Fruit fly (Drosophila melanogaster) whole organism, embryonic: ENCODE data around the gene Clc.

Experiments used
- Bgb ChIP-seq: fragments of 200-800 bp; sonication (Bioruptor generic); IDR thresholded peaks from 2 replicates; pipeline ENCODE4 v1.3.6; 2022; ENCODE audit warnings: missing biosample characterization, missing genetic modification characterization; ENCODE audit not compliant: partially characterized antibody
- CG10321 ChIP-seq: fragments of 200-800 bp; sonication (Bioruptor generic); IDR thresholded peaks from 2 replicates; pipeline ENCODE4 v1.3.6; 2022; ENCODE audit warnings: missing biosample characterization, missing genetic modification characterization
- CG10366 ChIP-seq: fragments of 200-800 bp; sonication (Bioruptor generic); IDR thresholded peaks from 2 replicates; pipeline ENCODE4 v1.3.6; 2022; ENCODE audit warnings: missing biosample characterization, missing genetic modification characterization
- CG11085 ChIP-seq: fragments of 200-800 bp; sonication (Bioruptor generic); IDR thresholded peaks from 2 replicates; pipeline ENCODE4 v1.3.6; 2022; ENCODE audit warnings: missing biosample characterization, missing genetic modification characterization
- CG1233 ChIP-seq: fragments of 200-800 bp; sonication (Bioruptor generic); optimal IDR thresholded peaks from 4 replicates; lab custom pipeline; 2018; ENCODE audit warnings: missing biosample characterization, mild to moderate bottlenecking, missing genetic modification characterization
- CG13123 ChIP-seq: fragments of 200-800 bp; sonication (Bioruptor generic); optimal IDR thresholded peaks from 2 replicates; lab custom pipeline; 2016; ENCODE audit warnings: missing biosample characterization, missing genetic modification characterization
- CG14441 ChIP-seq: fragments of 200-800 bp; sonication (Bioruptor generic); IDR thresholded peaks from 2 replicates; pipeline ENCODE4 v1.3.6; 2022; ENCODE audit warnings: missing biosample characterization, missing genetic modification characterization
- CG16815 ChIP-seq: fragments of 200-800 bp; sonication (Bioruptor generic); optimal IDR thresholded peaks from 3 replicates; lab custom pipeline; 2017; ENCODE audit warnings: missing biosample characterization, mild to moderate bottlenecking, missing genetic modification characterization
- CG16863 ChIP-seq: fragments of 200-800 bp; sonication (Bioruptor generic); optimal IDR thresholded peaks from 3 replicates; lab custom pipeline; 2016; ENCODE audit warnings: missing biosample characterization, missing genetic modification characterization
- CG17359 ChIP-seq: fragments of 200-800 bp; sonication (Bioruptor generic); optimal IDR thresholded peaks from 3 replicates; lab custom pipeline; 2018; ENCODE audit warnings: missing biosample characterization, mild to moderate bottlenecking, missing genetic modification characterization, moderate library complexity
- CG17612 ChIP-seq: fragments of 200-800 bp; sonication (Bioruptor generic); IDR thresholded peaks from 2 replicates; pipeline ENCODE4 v1.3.6; 2022; ENCODE audit warnings: missing biosample characterization, missing genetic modification characterization
- CG17829 ChIP-seq: fragments of 200-800 bp; optimal IDR thresholded peaks from 2 replicates; lab custom pipeline; 2019; ENCODE audit warnings: missing biosample characterization, mild to moderate bottlenecking, missing genetic modification characterization, moderate library complexity
- CG18764 ChIP-seq: fragments of 200-800 bp; sonication (Bioruptor generic); optimal IDR thresholded peaks from 3 replicates; lab custom pipeline; 2016; ENCODE audit warnings: missing biosample characterization, missing genetic modification characterization
- CG2875 ChIP-seq: fragments of 200-800 bp; sonication (Bioruptor generic); optimal IDR thresholded peaks from 2 replicates; lab custom pipeline; 2017; ENCODE audit warnings: missing biosample characterization, mild to moderate bottlenecking, missing genetic modification characterization, missing genetic modification reagents
- CG2889 ChIP-seq: fragments of 200-800 bp; sonication (Bioruptor generic); IDR thresholded peaks from 3 replicates; pipeline ENCODE4 v1.3.6; 2022; ENCODE audit warnings: missing biosample characterization, missing genetic modification characterization
- CG3281 ChIP-seq: fragments of 200-800 bp; sonication (Bioruptor generic); optimal IDR thresholded peaks from 3 replicates; lab custom pipeline; 2017; ENCODE audit warnings: missing biosample characterization, mild to moderate bottlenecking, missing genetic modification characterization
- CG33213 ChIP-seq: fragments of 200-800 bp; sonication (Bioruptor generic); optimal IDR thresholded peaks from 3 replicates; lab custom pipeline; 2016; ENCODE audit warnings: missing biosample characterization, missing genetic modification characterization
- CG7987 ChIP-seq: fragments of 200-800 bp; sonication (Bioruptor generic); optimal IDR thresholded peaks from 2 replicates; lab custom pipeline; 2018; ENCODE audit warnings: missing biosample characterization, mild to moderate bottlenecking, missing genetic modification characterization, moderate library complexity
- CG8089 ChIP-seq: fragments of 200-800 bp; sonication (Bioruptor generic); optimal IDR thresholded peaks from 3 replicates; lab custom pipeline; 2016; ENCODE audit warnings: missing biosample characterization, missing genetic modification characterization
- CG8388 ChIP-seq: fragments of 200-800 bp; sonication (Bioruptor generic); optimal IDR thresholded peaks from 2 replicates; lab custom pipeline; 2019; ENCODE audit warnings: missing biosample characterization, mild to moderate bottlenecking, missing genetic modification characterization, moderate library complexity
- CG8478 ChIP-seq: fragments of >200 bp; optimal IDR thresholded peaks from 2 replicates; lab custom pipeline; 2018
- CG8765 ChIP-seq: fragments of 200-800 bp; sonication (Bioruptor generic); IDR thresholded peaks from 2 replicates; pipeline ENCODE4 v1.3.6; 2022; ENCODE audit warnings: missing biosample characterization, missing genetic modification characterization
- CG8924 ChIP-seq: fragments of 200-800 bp; optimal IDR thresholded peaks from 3 replicates; lab custom pipeline; 2019; ENCODE audit warnings: missing biosample characterization, mild to moderate bottlenecking, missing genetic modification characterization, moderate library complexity
- CG8944 ChIP-seq: fragments of 200-800 bp; sonication (Bioruptor generic); optimal IDR thresholded peaks from 3 replicates; lab custom pipeline; 2016; ENCODE audit warnings: missing biosample characterization, missing genetic modification characterization
- CG9797 ChIP-seq: fragments of 200-800 bp; sonication (Bioruptor generic); optimal IDR thresholded peaks from 3 replicates; lab custom pipeline; 2018; ENCODE audit warnings: missing biosample characterization, mild to moderate bottlenecking, missing genetic modification characterization
- D ChIP-seq, 2 experiments: fragments of 200-800 bp in 1 of 2; fragments of >200 bp in 1 of 2; sonication (Bioruptor generic) in 1 of 2; optimal IDR thresholded peaks; 2 replicates in 1 of 2; 3 replicates in 1 of 2; lab custom pipeline; 2017; ENCODE audit warnings: mild to moderate bottlenecking in 1 of 2, missing biosample characterization in 1 of 2, missing genetic modification characterization in 1 of 2, missing genetic modification reagents in 1 of 2
- Dp ChIP-seq: fragments of 200-800 bp; sonication (Bioruptor generic); optimal IDR thresholded peaks from 2 replicates; lab custom pipeline; 2018; ENCODE audit warnings: missing biosample characterization, mild to moderate bottlenecking, missing genetic modification characterization, moderate library complexity
- E2f1 ChIP-seq: fragments of 200-800 bp; sonication (Bioruptor generic); IDR thresholded peaks from 2 replicates; pipeline ENCODE4 v1.3.6; 2022; ENCODE audit warnings: missing biosample characterization, missing genetic modification characterization
- Ets65A ChIP-seq: fragments of 200-800 bp; sonication (Bioruptor generic); peaks from one replicate; lab custom pipeline; 2016; ENCODE audit warnings: missing biosample characterization, missing genetic modification characterization
- Hey ChIP-seq: fragments of 200-800 bp; sonication (Bioruptor generic); optimal IDR thresholded peaks from 3 replicates; lab custom pipeline; 2018; ENCODE audit warnings: missing biosample characterization, mild to moderate bottlenecking, missing genetic modification characterization
- Hmr ChIP-seq: fragments of 200-800 bp; sonication (Bioruptor generic); optimal IDR thresholded peaks from 3 replicates; lab custom pipeline; 2017; ENCODE audit warnings: mild to moderate bottlenecking, missing biosample characterization, missing genetic modification reagents, missing genetic modification characterization
- MTF-1 ChIP-seq: fragments of 200-800 bp; sonication (Bioruptor generic); optimal IDR thresholded peaks from 2 replicates; lab custom pipeline; 2018; ENCODE audit warnings: missing biosample characterization, mild to moderate bottlenecking, missing genetic modification characterization, borderline replicate concordance
- Mrtf ChIP-seq: fragments of 200-800 bp; sonication (Bioruptor generic); IDR thresholded peaks from 3 replicates; pipeline ENCODE4 v1.3.6; 2022; ENCODE audit warnings: missing biosample characterization, missing genetic modification characterization
- Poxn ChIP-seq: fragments of 200-800 bp; sonication (Bioruptor generic); IDR thresholded peaks from 2 replicates; pipeline ENCODE4 v1.3.6; 2022; ENCODE audit warnings: missing biosample characterization, missing genetic modification characterization
- aop ChIP-seq: fragments of 200-800 bp; sonication (Bioruptor generic); IDR thresholded peaks from 2 replicates; pipeline ENCODE4 v1.3.6; 2022; ENCODE audit warnings: missing biosample characterization, missing genetic modification characterization
- az2 ChIP-seq: fragments of 200-800 bp; sonication (Bioruptor generic); optimal IDR thresholded peaks from 3 replicates; lab custom pipeline; 2016; ENCODE audit warnings: missing biosample characterization, missing genetic modification characterization
- caup ChIP-seq: fragments of 200-800 bp; sonication (Bioruptor generic); optimal IDR thresholded peaks from 3 replicates; lab custom pipeline; 2017; ENCODE audit warnings: missing biosample characterization, mild to moderate bottlenecking, missing genetic modification characterization, moderate library complexity; ENCODE audit not compliant: severe bottlenecking
- cwo ChIP-seq: fragments of 200-800 bp; sonication (Bioruptor generic); optimal IDR thresholded peaks from 3 replicates; lab custom pipeline; 2017; ENCODE audit warnings: missing biosample characterization, missing genetic modification characterization, mild to moderate bottlenecking, moderate library complexity, missing genetic modification reagents
- h ChIP-seq: fragments of >200 bp; optimal IDR thresholded peaks from 2 replicates; lab custom pipeline; 2017
- hkb ChIP-seq, 2 experiments: fragments of 200-800 bp in 1 of 2; fragments of >200 bp in 1 of 2; sonication (Bioruptor generic) in 1 of 2; IDR thresholded peaks in 1 of 2; optimal IDR thresholded peaks in 1 of 2; 2 replicates each; pipeline versions ENCODE4 v1.3.6 to Lab custom; 2017 to 2022; ENCODE audit warnings: missing biosample characterization in 1 of 2, missing genetic modification characterization in 1 of 2
- otp ChIP-seq: fragments of 200-800 bp; sonication (Bioruptor generic); IDR thresholded peaks from 3 replicates; pipeline ENCODE4, ENCODE4 v1.3.6; 2022; ENCODE audit warnings: missing biosample characterization, missing genetic modification characterization
- pan ChIP-seq, 4 experiments: fragments of >200 bp in 3 of 4; fragments of 200-800 bp in 1 of 4; sonication (Bioruptor generic) in 1 of 4; optimal IDR thresholded peaks in 3 of 4; IDR thresholded peaks in 1 of 4; 2 replicates each; pipeline versions ENCODE4 v1.3.6 to Lab custom; 2017 to 2022; ENCODE audit warnings: missing biosample characterization in 2 of 4, missing genetic modification characterization in 2 of 4, mixed read lengths in 1 of 4
- salm ChIP-seq: fragments of 200-800 bp; sonication (Bioruptor generic); optimal IDR thresholded peaks from 2 replicates; lab custom pipeline; 2018; ENCODE audit warnings: missing biosample characterization, mild to moderate bottlenecking, missing genetic modification characterization
- sima ChIP-seq: fragments of 200-800 bp; sonication (Bioruptor generic); optimal IDR thresholded peaks from 2 replicates; lab custom pipeline; 2016; ENCODE audit warnings: missing biosample characterization, missing genetic modification characterization
- sr ChIP-seq: fragments of 200-800 bp; sonication (Bioruptor generic); IDR thresholded peaks from 3 replicates; pipeline ENCODE4 v1.3.6; 2022; ENCODE audit warnings: missing biosample characterization, missing genetic modification characterization
- trem ChIP-seq: fragments of 200-800 bp; optimal IDR thresholded peaks from 3 replicates; lab custom pipeline; 2019; ENCODE audit warnings: missing biosample characterization, mild to moderate bottlenecking, missing genetic modification characterization, moderate library complexity
- ttk ChIP-seq: fragments of 200-800 bp; sonication (Bioruptor generic); IDR thresholded peaks from 2 replicates; pipeline ENCODE4 v2.1.2; 2022; ENCODE audit warnings: missing biosample characterization, missing genetic modification characterization
- vnd ChIP-seq: fragments of 200-800 bp; sonication (Bioruptor generic); IDR thresholded peaks from 3 replicates; pipeline ENCODE4 v1.3.6; 2022; ENCODE audit warnings: missing biosample characterization, missing genetic modification characterization; ENCODE audit not compliant: partially characterized antibody

The Clc gene

DNA sequence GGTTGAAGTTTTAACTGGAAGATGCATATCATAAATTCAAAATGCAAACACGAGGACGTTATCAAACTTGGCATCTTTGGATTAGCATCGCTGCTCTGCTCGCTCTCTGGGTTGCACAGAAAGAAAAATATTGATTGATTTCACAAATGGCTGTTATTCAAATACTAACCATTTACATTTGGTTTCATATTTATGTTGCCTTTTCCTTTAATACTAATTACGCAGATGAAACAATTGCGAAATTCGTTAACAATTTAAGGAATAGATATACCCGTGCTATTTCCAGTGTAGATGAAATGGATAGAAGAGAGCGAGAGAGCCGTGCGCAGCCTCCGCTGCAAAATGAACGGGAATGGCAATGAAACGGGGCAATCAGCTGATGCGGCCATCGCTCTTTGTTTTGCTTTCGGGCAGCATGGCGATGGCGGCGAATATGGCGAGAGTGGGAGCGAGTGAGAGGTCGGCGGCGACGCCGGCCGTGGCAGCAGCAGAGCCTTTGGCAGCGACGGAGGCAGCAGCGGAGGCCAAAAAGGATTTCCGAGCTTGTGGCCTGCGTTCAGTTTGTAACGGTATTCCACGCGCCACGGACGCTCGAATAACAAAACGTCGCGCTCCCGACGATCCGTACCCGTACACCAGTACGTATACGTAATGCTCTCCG is 6.8 kb downstream of the Clc start, which contains the start of gene rdgC (continued):
- TF ChIP-seq Hey (tag; lab: Kevin White, UChicago) (peak; percentile 47), CG2889 (GFP tag; lab: Robert Waterston, UW) (peak; percentile 90), CG8478 (no peak), CG17359 (tag; lab: Kevin White, UChicago) (peak; percentile 98), az2 (GFP tag; lab: Kevin White, UChicago) (peak; percentile 94), vnd (GFP tag; lab: Robert Waterston, UW) (no peak), CG9797 (GFP tag; lab: Kevin White, UChicago) (peak; percentile 33), sima (GFP tag; lab: Kevin White, UChicago) (peak; percentile 72), cwo (GFP tag; lab: Kevin White, UChicago) (peak; percentile 95), otp (peak; percentile 94), CG8765 (peak; percentile 62; the same call in 1 of the 2 replicates), CG8089 (GFP tag; lab: Kevin White, UChicago) (peak; percentile 94), pan (optimal IDR thresholded peaks at IDR 0.05; lab: Kevin White, UChicago) (no peak), pan (GFP tag; optimal IDR thresholded peaks at IDR 0.05 in 1 of 2, IDR thresholded peaks at IDR 0.05 in 1 of 2) (peak in 1 of 2 experiments; percentile 98), ttk (peak; percentile 97), hkb (optimal IDR thresholded peaks at IDR 0.05; lab: Kevin White, UChicago) (no peak), hkb (GFP tag; IDR thresholded peaks at IDR 0.05; lab: Robert Waterston, UW) (peak; percentile 98), CG8944 (GFP tag; lab: Kevin White, UChicago) (peak; percentile 92), CG17829 (tag; lab: Kevin White, UChicago) (peak; percentile 95), trem (tag; lab: Kevin White, UChicago) (peak; percentile 89), CG14441 (GFP tag; lab: Robert Waterston, UW) (peak; percentile 97), Poxn (GFP tag; lab: Robert Waterston, UW) (peak; percentile 81), sr (GFP tag; lab: Robert Waterston, UW) (peak; percentile 94), CG33213 (GFP tag; lab: Kevin White, UChicago) (peak; percentile 94), CG10321 (GFP tag; lab: Robert Waterston, UW) (peak; percentile 80), CG16863 (GFP tag; lab: Kevin White, UChicago) (peak; percentile 92), Ets65A (peak; percentile 99), CG2875 (GFP tag; lab: Kevin White, UChicago) (peak; percentile 88), CG3281 (GFP tag; lab: Kevin White, UChicago) (peak; percentile 94), CG18764 (GFP tag; lab: Kevin White, UChicago) (peak; percentile 95), CG16815 (GFP tag; lab: Kevin White, UChicago) (peak; percentile 81), caup (peak; percentile 96), CG8924 (peak; percentile 96), D (optimal IDR thresholded peaks at IDR 0.05; lab: Kevin White, UChicago) (no peak), D (GFP tag; optimal IDR thresholded peaks at IDR 0.05; lab: Kevin White, UChicago) (peak; percentile 92), MTF-1 (GFP tag; lab: Kevin White, UChicago) (peak; percentile 88), CG13123 (peak; percentile 90), Hmr (peak; percentile 96), CG11085 (peak; percentile 90), aop (GFP tag; lab: Robert Waterston, UW) (peak; percentile 78), E2f1 (GFP tag; lab: Robert Waterston, UW) (peak; percentile 97), CG8388 (peak; percentile 92), Dp (GFP tag; lab: Kevin White, UChicago) (no peak), Bgb (peak; percentile 11; the same call in 1 of the 2 replicates), CG1233 (peak; percentile 96), h (lab: Kevin White, UChicago) (no peak), CG10366 (peak; percentile 96), salm (tag; lab: Kevin White, UChicago) (peak; percentile 95), CG7987 (peak; percentile 92), CG17612 (GFP tag; lab: Robert Waterston, UW) (peak; percentile 89), Mrtf (GFP tag; lab: Robert Waterston, UW) (peak; percentile 96)
